Fruit fly (Drosophila melanogaster) whole organism, embryonic: ENCODE results near the gene CG33489.

Experiments
- ATbp ChIP-seq: fragments of 200-800 bp; sonication (Bioruptor generic); optimal IDR thresholded peaks from 2 replicates; lab custom pipeline; 2017; ENCODE audit warnings: missing biosample characterization, mild to moderate bottlenecking, missing genetic modification characterization, missing genetic modification reagents
- B-H1 ChIP-seq: fragments of 200-800 bp; sonication (Bioruptor generic); IDR thresholded peaks from 3 replicates; pipeline ENCODE4 v1.3.6; 2022; ENCODE audit warnings: missing biosample characterization, missing genetic modification characterization
- Bgb ChIP-seq: fragments of 200-800 bp; sonication (Bioruptor generic); IDR thresholded peaks from 2 replicates; pipeline ENCODE4 v1.3.6; 2022; ENCODE audit warnings: missing biosample characterization, missing genetic modification characterization; ENCODE audit not compliant: partially characterized antibody
- BtbVII ChIP-seq: fragments of 200-800 bp; sonication (Bioruptor generic); optimal IDR thresholded peaks from 3 replicates; lab custom pipeline; 2017; ENCODE audit warnings: missing biosample characterization, mild to moderate bottlenecking, missing genetic modification characterization
- CG11560 ChIP-seq: fragments of 200-800 bp; sonication (Bioruptor generic); IDR thresholded peaks from 3 replicates; pipeline ENCODE4 v1.3.6; 2022; ENCODE audit warnings: missing biosample characterization, missing genetic modification characterization
- CG12391 ChIP-seq: fragments of 200-800 bp; sonication (Bioruptor generic); optimal IDR thresholded peaks from 3 replicates; lab custom pipeline; 2018; ENCODE audit warnings: missing biosample characterization, mild to moderate bottlenecking, missing genetic modification characterization, moderate library complexity
- CG13296 ChIP-seq: fragments of 200-800 bp; sonication (Bioruptor generic); optimal IDR thresholded peaks from 3 replicates; lab custom pipeline; 2018; ENCODE audit warnings: missing biosample characterization, mild to moderate bottlenecking, missing genetic modification characterization
- CG15479 ChIP-seq: fragments of 200-800 bp; sonication (Bioruptor generic); optimal IDR thresholded peaks from 3 replicates; lab custom pipeline; 2019; ENCODE audit warnings: missing biosample characterization, mild to moderate bottlenecking, missing genetic modification characterization, moderate library complexity
- CG18011 ChIP-seq: fragments of 200-800 bp; sonication (Bioruptor generic); optimal IDR thresholded peaks from 2 replicates; lab custom pipeline; 2017; ENCODE audit warnings: missing biosample characterization, missing genetic modification characterization, mild to moderate bottlenecking, moderate library complexity, missing genotype
- CG1832 ChIP-seq: fragments of 200-800 bp; sonication (Bioruptor generic); optimal IDR thresholded peaks from 2 replicates; lab custom pipeline; 2017; ENCODE audit warnings: missing biosample characterization, mild to moderate bottlenecking, missing genetic modification characterization, inconsistent platforms
- CG2116 ChIP-seq: fragments of 200-800 bp; sonication (Bioruptor generic); optimal IDR thresholded peaks from 3 replicates; lab custom pipeline; 2018; ENCODE audit warnings: missing biosample characterization, mild to moderate bottlenecking, missing genetic modification characterization
- CG30403 ChIP-seq: fragments of 200-800 bp; sonication (Bioruptor generic); optimal IDR thresholded peaks from 3 replicates; lab custom pipeline; 2016; ENCODE audit warnings: missing biosample characterization, missing genetic modification characterization
- CG31441 ChIP-seq: fragments of 200-800 bp; sonication (Bioruptor generic); IDR thresholded peaks from 2 replicates; pipeline ENCODE4 v1.3.6; 2022; ENCODE audit warnings: missing biosample characterization, missing genetic modification characterization
- CG32532 ChIP-seq: fragments of 200-800 bp; sonication (Bioruptor generic); IDR thresholded peaks from 2 replicates; pipeline ENCODE4 v1.3.6; 2022; ENCODE audit warnings: missing biosample characterization, missing genetic modification characterization
- CG3838 ChIP-seq: fragments of 200-800 bp; sonication (Bioruptor generic); optimal IDR thresholded peaks from 3 replicates; lab custom pipeline; 2016; ENCODE audit warnings: missing biosample characterization, missing genetic modification characterization
- CG4328 ChIP-seq: fragments of 200-800 bp; sonication (Bioruptor generic); optimal IDR thresholded peaks from 3 replicates; lab custom pipeline; 2017; ENCODE audit warnings: missing biosample characterization, missing genetic modification reagents, missing genetic modification characterization
- CG6813 ChIP-seq: fragments of 200-800 bp; sonication (Bioruptor generic); optimal IDR thresholded peaks from 2 replicates; lab custom pipeline; 2017; ENCODE audit warnings: missing biosample characterization, missing genetic modification characterization, mild to moderate bottlenecking, moderate library complexity, missing genetic modification reagents
- CG8359 ChIP-seq: fragments of 200-800 bp; sonication (Bioruptor generic); optimal IDR thresholded peaks from 2 replicates; lab custom pipeline; 2017; ENCODE audit warnings: missing biosample characterization, mild to moderate bottlenecking, missing genetic modification characterization, borderline replicate concordance
- Dll ChIP-seq: fragments of 200-800 bp; sonication (Bioruptor generic); IDR thresholded peaks from 4 replicates; pipeline ENCODE4 v1.3.6; 2022; ENCODE audit warnings: missing biosample characterization, missing genetic modification characterization; ENCODE audit not compliant: partially characterized antibody
- Eip74EF ChIP-seq, 2 experiments: fragments of 200-800 bp in 1 of 2; fragments of >200 bp in 1 of 2; sonication (Bioruptor generic) in 1 of 2; optimal IDR thresholded peaks; 2 replicates each; lab custom pipeline; 2017 to 2019; ENCODE audit warnings: missing biosample characterization in 2 of 2, missing genetic modification characterization in 2 of 2, mild to moderate bottlenecking in 1 of 2, moderate library complexity in 1 of 2
- Hey ChIP-seq: fragments of 200-800 bp; sonication (Bioruptor generic); optimal IDR thresholded peaks from 3 replicates; lab custom pipeline; 2018; ENCODE audit warnings: missing biosample characterization, mild to moderate bottlenecking, missing genetic modification characterization
- Hr3 ChIP-seq: fragments of 200-800 bp; sonication (Bioruptor generic); optimal IDR thresholded peaks from 3 replicates; lab custom pipeline; 2016; ENCODE audit warnings: missing biosample characterization, missing genetic modification characterization
- Hr51 ChIP-seq, 2 experiments: fragments of 200-800 bp; sonication (Bioruptor generic); optimal IDR thresholded peaks; 2 replicates in 1 of 2; 3 replicates in 1 of 2; lab custom pipeline; 2016 to 2018; ENCODE audit warnings: missing biosample characterization in 2 of 2, missing genetic modification characterization in 2 of 2, mild to moderate bottlenecking in 1 of 2, moderate library complexity in 1 of 2
- MBD-R2 ChIP-seq: fragments of 200-800 bp; sonication (Bioruptor generic); IDR thresholded peaks from 2 replicates; pipeline ENCODE4 v1.3.6; 2022; ENCODE audit warnings: missing biosample characterization, missing genetic modification characterization
- Sry-δ ChIP-seq: fragments of 200-800 bp; sonication (Bioruptor generic); optimal IDR thresholded peaks from 2 replicates; lab custom pipeline; 2016; ENCODE audit warnings: missing biosample characterization, missing genetic modification characterization
- bab2 ChIP-seq: fragments of 200-800 bp; sonication (Bioruptor generic); optimal IDR thresholded peaks from 2 replicates; lab custom pipeline; 2016; ENCODE audit warnings: missing biosample characterization, missing genetic modification characterization
- cas ChIP-seq: fragments of 200-800 bp; sonication (Bioruptor generic); IDR thresholded peaks from 2 replicates; pipeline ENCODE4 v1.3.6; 2022; ENCODE audit warnings: missing biosample characterization, missing genetic modification characterization
- croc ChIP-seq: fragments of 200-800 bp; sonication (Bioruptor generic); conservative IDR thresholded peaks from 3 replicates; pipeline ENCODE4 v1.3.6; 2022; ENCODE audit warnings: missing biosample characterization, missing genetic modification characterization
- dan ChIP-seq: fragments of 200-800 bp; sonication (Bioruptor generic); IDR thresholded peaks from 2 replicates; pipeline ENCODE4 v1.3.6; 2022; ENCODE audit warnings: missing biosample characterization, missing genetic modification characterization
- disco-r ChIP-seq: fragments of 200-800 bp; sonication (Bioruptor generic); optimal IDR thresholded peaks from 2 replicates; lab custom pipeline; 2016; ENCODE audit warnings: missing biosample characterization, missing genetic modification characterization
- dmrt11E ChIP-seq: fragments of 200-800 bp; sonication (Bioruptor generic); optimal IDR thresholded peaks from 3 replicates; lab custom pipeline; 2018; ENCODE audit warnings: missing biosample characterization, mild to moderate bottlenecking, missing genetic modification characterization, moderate library complexity
- en ChIP-seq: fragments of 200-800 bp; sonication (Bioruptor generic); optimal IDR thresholded peaks from 2 replicates; lab custom pipeline; 2016; ENCODE audit warnings: missing biosample characterization, missing genetic modification characterization
- eyg ChIP-seq: fragments of 200-800 bp; sonication (Bioruptor generic); optimal IDR thresholded peaks from 3 replicates; lab custom pipeline; 2016; ENCODE audit warnings: missing biosample characterization, missing genetic modification characterization
- fd3F ChIP-seq: fragments of 200-800 bp; sonication (Bioruptor generic); optimal IDR thresholded peaks from 2 replicates; lab custom pipeline; 2018; ENCODE audit warnings: missing biosample characterization, mild to moderate bottlenecking, missing genetic modification characterization, moderate library complexity
- gem ChIP-seq: fragments of 200-800 bp; sonication (Bioruptor generic); optimal IDR thresholded peaks from 2 replicates; lab custom pipeline; 2019; ENCODE audit warnings: missing biosample characterization, mild to moderate bottlenecking, missing genetic modification characterization, moderate library complexity
- ken ChIP-seq: fragments of 200-800 bp; sonication (Bioruptor generic); IDR thresholded peaks from 3 replicates; pipeline ENCODE4 v1.3.6; 2022; ENCODE audit warnings: missing biosample characterization, missing genetic modification characterization
- lmd ChIP-seq: fragments of 200-800 bp; sonication (Bioruptor generic); IDR thresholded peaks from 2 replicates; pipeline ENCODE4 v1.3.6; 2022; ENCODE audit warnings: missing biosample characterization, missing genetic modification characterization
- lov ChIP-seq, 2 experiments: fragments of 200-800 bp in 1 of 2; fragments of >200 bp in 1 of 2; sonication (Bioruptor generic) in 1 of 2; IDR thresholded peaks in 1 of 2; optimal IDR thresholded peaks in 1 of 2; 2 replicates in 1 of 2; 3 replicates in 1 of 2; pipeline versions ENCODE4 v1.3.6 to Lab custom; 2017 to 2022; ENCODE audit warnings: missing biosample characterization in 1 of 2, missing genetic modification characterization in 1 of 2
- maf-S ChIP-seq: fragments of 200-800 bp; sonication (Bioruptor generic); optimal IDR thresholded peaks from 2 replicates; lab custom pipeline; 2016; ENCODE audit warnings: missing biosample characterization, missing genetic modification characterization
- odd ChIP-seq: fragments of 200-800 bp; sonication (Bioruptor generic); optimal IDR thresholded peaks from 2 replicates; lab custom pipeline; 2017; ENCODE audit warnings: missing biosample characterization, mild to moderate bottlenecking, missing genetic modification characterization
- repo ChIP-seq: fragments of 200-800 bp; sonication (Bioruptor generic); optimal IDR thresholded peaks from 2 replicates; lab custom pipeline; 2016; ENCODE audit warnings: missing biosample characterization, missing genetic modification characterization
- run ChIP-seq: fragments of 200-800 bp; sonication (Bioruptor generic); optimal IDR thresholded peaks from 3 replicates; lab custom pipeline; 2018; ENCODE audit warnings: missing biosample characterization, mild to moderate bottlenecking, missing genetic modification characterization
- shn ChIP-seq: fragments of 200-800 bp; sonication (Bioruptor generic); optimal IDR thresholded peaks from 3 replicates; lab custom pipeline; 2016; ENCODE audit warnings: missing biosample characterization, missing genetic modification characterization
- slbo ChIP-seq: fragments of 200-800 bp; sonication (Bioruptor generic); IDR thresholded peaks from 2 replicates; pipeline ENCODE4 v1.3.6; 2022; ENCODE audit warnings: missing biosample characterization, missing genetic modification characterization
- tin ChIP-seq: fragments of 200-800 bp; sonication (Bioruptor generic); optimal IDR thresholded peaks from 3 replicates; lab custom pipeline; 2016; ENCODE audit warnings: missing biosample characterization, missing genetic modification characterization
- toy ChIP-seq: fragments of 200-800 bp; sonication (Bioruptor generic); IDR thresholded peaks from 2 replicates; pipeline ENCODE4 v1.3.6; 2022; ENCODE audit warnings: missing biosample characterization, missing genetic modification characterization
- tup ChIP-seq: fragments of 200-800 bp; sonication (Bioruptor generic); optimal IDR thresholded peaks from 2 replicates; lab custom pipeline; 2016; ENCODE audit warnings: missing biosample characterization, mild to moderate bottlenecking, missing genetic modification characterization, moderate library complexity
- vnd ChIP-seq: fragments of 200-800 bp; sonication (Bioruptor generic); IDR thresholded peaks from 3 replicates; pipeline ENCODE4 v1.3.6; 2022; ENCODE audit warnings: missing biosample characterization, missing genetic modification characterization; ENCODE audit not compliant: partially characterized antibody

Gene CG33489

DNA sequence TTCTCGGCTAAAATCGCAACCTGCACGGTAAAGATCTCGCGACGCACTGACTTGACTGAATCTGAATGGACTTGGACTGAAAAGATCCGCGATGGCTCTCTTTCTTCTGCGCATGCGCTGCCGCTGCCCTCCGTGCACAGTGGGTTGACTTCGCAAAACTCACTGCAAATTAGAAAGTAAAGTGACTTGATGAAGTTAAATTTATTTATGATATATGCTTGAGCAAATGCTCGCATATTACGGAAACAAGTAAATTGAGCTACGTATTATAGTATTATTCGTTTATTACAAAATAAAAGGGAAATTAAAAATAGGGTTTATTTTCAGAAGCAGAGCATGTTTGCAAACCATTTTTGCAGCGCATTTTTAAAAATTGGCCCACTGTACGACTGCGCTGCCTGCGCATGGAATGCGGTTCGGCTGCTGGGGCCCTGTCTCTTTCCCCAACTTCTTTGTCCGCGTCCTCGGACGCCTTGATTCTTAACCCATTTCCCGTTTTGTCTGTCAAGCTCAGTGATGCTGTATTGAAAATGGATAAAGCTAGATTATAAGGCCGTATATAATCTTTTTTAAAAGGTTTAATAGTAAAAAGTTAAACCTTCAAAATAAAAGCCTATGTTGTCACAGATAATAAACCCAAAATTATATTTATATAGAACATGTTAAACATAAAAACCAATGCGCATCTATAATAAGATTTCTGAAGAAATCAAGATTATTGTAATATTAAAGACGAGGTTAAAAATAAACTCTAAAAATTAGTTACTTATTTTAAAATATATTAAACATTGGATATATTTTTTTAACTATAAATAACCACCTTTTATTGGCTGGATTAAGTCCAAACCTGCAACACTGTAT is 11.1 kb upstream of the CG33489 start, which contains the start of gene rt (continued):
- TF ChIP-seq CG15479 (GFP tag; lab: Kevin White, UChicago) (no peak), Eip74EF (GFP tag; optimal IDR thresholded peaks at IDR 0.05; lab: Kevin White, UChicago) (peak in 1 of 2 experiments; percentile 11), MBD-R2 (no peak), CG1832 (GFP tag; lab: Kevin White, UChicago) (no peak), BtbVII (GFP tag; lab: Kevin White, UChicago) (no peak), cas (no peak), slbo (GFP tag; lab: Robert Waterston, UW) (no peak), CG13296 (GFP tag; lab: Kevin White, UChicago) (peak; percentile 29), CG2116 (GFP tag; lab: Kevin White, UChicago) (peak; percentile 0), lov (optimal IDR thresholded peaks at IDR 0.05; lab: Kevin White, UChicago) (no peak), lov (GFP tag; IDR thresholded peaks at IDR 0.05; lab: Robert Waterston, UW) (no peak), CG3838 (GFP tag; lab: Kevin White, UChicago) (no peak), croc (GFP tag; lab: Robert Waterston, UW) (peak; percentile 62), CG8359 (GFP tag; lab: Kevin White, UChicago) (peak; percentile 37), tup (no peak), Bgb (no peak), CG12391 (tag; lab: Kevin White, UChicago) (peak; percentile 59), repo (GFP tag; lab: Kevin White, UChicago) (no peak), maf-S (GFP tag; lab: Kevin White, UChicago) (no peak), ATbp (GFP tag; lab: Kevin White, UChicago) (peak; percentile 61), CG11560 (no peak), dmrt11E (peak; percentile 83), Sry-δ (GFP tag; lab: Kevin White, UChicago) (no peak), gem (tag; lab: Kevin White, UChicago) (peak; percentile 79), eyg (GFP tag; lab: Kevin White, UChicago) (no peak), shn (GFP tag; lab: Kevin White, UChicago) (no peak), CG30403 (GFP tag; lab: Kevin White, UChicago) (peak; percentile 58), CG6813 (peak; percentile 29), CG18011 (no peak), CG4328 (GFP tag; lab: Kevin White, UChicago) (no peak), dan (GFP tag; lab: Robert Waterston, UW) (no peak), run (tag; lab: Kevin White, UChicago) (no peak), en (GFP tag; lab: Kevin White, UChicago) (no peak), CG32532 (peak; percentile 32; the same call in 1 of the 2 replicates), disco-r (GFP tag; lab: Kevin White, UChicago) (no peak), odd (GFP tag; lab: Kevin White, UChicago) (peak; percentile 25), Hr51 (GFP tag; optimal IDR thresholded peaks at IDR 0.05; lab: Kevin White, UChicago) (peak in 1 of 2 experiments; percentile 58), Dll (GFP tag; lab: Robert Waterston, UW) (no peak), fd3F (no peak), Hey (no peak), tin (GFP tag; lab: Kevin White, UChicago) (peak; percentile 34), CG31441 (GFP tag; lab: Robert Waterston, UW) (peak; percentile 59), bab2 (peak; percentile 14), toy (no peak), lmd (no peak; the same call in 1 of the 2 replicates), Hr3 (GFP tag; lab: Kevin White, UChicago) (no peak), ken (GFP tag; lab: Robert Waterston, UW) (peak; percentile 44; the same call in 1 of the 3 replicates), vnd (GFP tag; lab: Robert Waterston, UW) (no peak), B-H1 (GFP tag; lab: Robert Waterston, UW) (peak; percentile 26; the same call in 1 of the 3 replicates)
